Worm (Caenorhabditis elegans) whole organism, late embryonic: ENCODE results near the gene math-26.

Experiments used
- ama-1 ChIP-seq: fragments of 150-350 bp; optimal IDR thresholded peaks from 2 replicates; lab custom pipeline; 2014
- hlh-30 ChIP-seq: sonication (generic microtip); optimal IDR thresholded peaks from 2 replicates; lab custom pipeline; 2017; ENCODE audit warnings: antibody characterized with exemption, missing genetic modification characterization, missing compliant biosample characterization; ENCODE audit not compliant: insufficient read depth
- tbx-2 ChIP-seq: sonication (generic microtip); optimal IDR thresholded peaks from 2 replicates; lab custom pipeline; 2016; ENCODE audit warnings: missing genetic modification characterization, missing compliant biosample characterization

DNA sequence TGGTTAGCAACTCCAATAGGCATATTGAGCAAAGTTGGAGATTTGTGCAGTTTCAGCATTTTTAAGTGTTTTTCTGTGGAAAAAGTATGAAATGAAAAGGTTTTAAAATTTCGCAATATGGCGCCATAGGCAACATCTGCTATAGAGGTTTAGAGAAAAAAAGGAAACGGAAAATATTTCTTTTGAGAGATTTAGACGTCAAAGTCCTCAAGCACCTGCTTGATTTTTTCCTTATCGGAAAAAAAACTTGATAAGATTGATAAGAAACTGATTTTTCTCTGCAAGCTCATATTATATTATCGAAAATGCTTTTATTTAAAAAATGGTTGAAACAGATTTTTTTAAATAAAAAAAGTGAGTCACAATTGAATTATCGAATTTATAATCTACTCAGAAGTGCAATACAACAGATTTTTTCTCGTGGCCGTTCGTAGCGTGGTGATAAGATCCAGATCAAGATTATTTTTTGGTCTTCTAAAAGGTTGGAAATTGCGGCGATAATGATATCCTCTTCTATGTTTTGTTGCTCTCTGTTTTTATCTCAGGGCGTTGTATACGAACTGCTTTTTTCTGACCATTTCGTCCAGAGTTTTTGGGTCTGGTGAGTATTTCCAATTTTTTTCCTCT is 48.6 kb downstream of the math-26 start, which contains the start of gene fbxc-19:
- TF ChIP-seq tbx-2 (tag; lab: Kevin White, UChicago), result no peak
- TF ChIP-seq hlh-30, result no peak
- no peak for TF ChIP-seq ama-1 (lab: Kevin White, UChicago)
